Worm (Caenorhabditis elegans) whole organism, midembryonic: ENCODE measurements around the gene C16B8.2.

Experiments used
- T22C8.4 ChIP-seq: fragments of 200-800 bp; sonication (Bioruptor generic); IDR thresholded peaks from 2 replicates; pipeline ENCODE4 v1.3.6; 2022; ENCODE audit warnings: missing genetic modification characterization, missing compliant biosample characterization
- cog-1 ChIP-seq: sonication (generic microtip); optimal IDR thresholded peaks from 2 replicates; lab custom pipeline; 2016; ENCODE audit warnings: missing genetic modification characterization, missing compliant biosample characterization
- flt-1 ChIP-seq: fragments of 200-800 bp; sonication (Bioruptor generic); IDR thresholded peaks from 2 replicates; pipeline ENCODE4 v1.3.6; 2022; ENCODE audit warnings: missing genetic modification characterization, missing compliant biosample characterization
- klf-2 ChIP-seq: fragments of 200-800 bp; sonication (Bioruptor generic); conservative IDR thresholded peaks from 2 replicates; pipeline ENCODE4 v1.3.6; 2022; ENCODE audit warnings: missing genetic modification reagents, missing genetic modification characterization, missing compliant biosample characterization
- med-1 ChIP-seq: sonication (generic microtip); optimal IDR thresholded peaks from 2 replicates; lab custom pipeline; 2017; ENCODE audit warnings: missing genetic modification characterization, mild to moderate bottlenecking, missing compliant biosample characterization, antibody characterized with exemption, missing genetic modification reagents; ENCODE audit not compliant: insufficient read depth
- ref-1 ChIP-seq: fragments of 200-800 bp; sonication (Bioruptor generic); conservative IDR thresholded peaks from 2 replicates; pipeline ENCODE4 v1.3.6; 2022; ENCODE audit warnings: missing genetic modification reagents, missing genetic modification characterization, missing compliant biosample characterization
- tab-1 ChIP-seq: fragments of 200-800 bp; sonication (Bioruptor generic); IDR thresholded peaks from 2 replicates; pipeline ENCODE4 v1.3.6; 2022; ENCODE audit warnings: missing genetic modification characterization, missing compliant biosample characterization
- ztf-23 ChIP-seq: fragments of 200-800 bp; sonication (Bioruptor generic); IDR thresholded peaks from 2 replicates; pipeline ENCODE4 v1.3.6; 2022; ENCODE audit warnings: missing genetic modification reagents, missing genetic modification characterization, missing compliant biosample characterization
- ztf-29 ChIP-seq: fragments of 200-800 bp; sonication (Bioruptor generic); IDR thresholded peaks from 2 replicates; pipeline ENCODE4 v1.3.6; 2022; ENCODE audit warnings: missing genetic modification reagents, missing genetic modification characterization, missing compliant biosample characterization

The C16B8.2 gene

ce11 chrX:3952737-3953136, 13.5 kb downstream of the C16B8.2 start:
- TF ChIP-seq med-1 (GFP tag; lab: Kevin White, UChicago): no peak
- no peak for TF ChIP-seq klf-2 (GFP tag; lab: Robert Waterston, UW)
- no peak for TF ChIP-seq ztf-23
- no peak for TF ChIP-seq cog-1

- TF ChIP-seq ztf-23: no peak
- no peak for TF ChIP-seq flt-1 (GFP tag; lab: Robert Waterston, UW)
- TF ChIP-seq ref-1 (GFP tag; lab: Robert Waterston, UW): no peak
- no peak for TF ChIP-seq T22C8.4 (GFP tag; lab: Robert Waterston, UW)
- TF ChIP-seq med-1 (GFP tag; lab: Kevin White, UChicago): no peak
- TF ChIP-seq cog-1: no peak
- TF ChIP-seq ztf-29 (GFP tag; lab: Robert Waterston, UW): no peak
- TF ChIP-seq tab-1 (GFP tag; lab: Robert Waterston, UW): no peak
These were observed 16.5 kb downstream of the C16B8.2 start for ce11 chrX:3949763-3950162.

DNA sequence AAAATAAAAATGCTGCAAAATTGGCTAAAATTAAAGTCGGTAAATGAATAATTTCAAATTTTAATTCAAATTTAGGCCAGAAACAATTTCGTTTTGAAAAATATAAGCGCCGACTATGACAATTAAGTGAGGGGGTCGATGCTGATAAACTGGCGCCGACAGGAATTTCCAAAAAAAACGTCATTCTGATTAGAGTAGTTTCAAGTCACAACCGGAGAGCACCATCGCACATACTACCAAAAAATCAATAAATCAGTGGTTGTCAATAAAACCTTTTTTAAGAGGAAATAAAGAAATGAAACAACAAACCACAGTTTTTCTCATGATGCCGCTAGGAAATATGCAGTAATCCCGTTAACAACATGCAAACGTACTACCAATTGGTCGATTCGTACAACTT, 17.2 kb downstream of the C16B8.2 start:
- TF ChIP-seq med-1 (GFP tag; lab: Kevin White, UChicago): no peak
- TF ChIP-seq flt-1 (GFP tag; lab: Robert Waterston, UW): no peak
- TF ChIP-seq ztf-23: no peak
- no peak for TF ChIP-seq klf-2 (GFP tag; lab: Robert Waterston, UW)
- TF ChIP-seq tab-1 (GFP tag; lab: Robert Waterston, UW): no peak
- no peak for TF ChIP-seq ztf-29 (GFP tag; lab: Robert Waterston, UW)
- TF ChIP-seq ref-1 (GFP tag; lab: Robert Waterston, UW): no peak
- no peak for TF ChIP-seq cog-1
- TF ChIP-seq T22C8.4 (GFP tag; lab: Robert Waterston, UW): no peak

ce11 chrX:3945681-3946080, 20.6 kb downstream of the C16B8.2 start:
- 0 out of 2 replicates have a peak, but pooled peaks have one; percentile 34 for TF ChIP-seq klf-2 (GFP tag; lab: Robert Waterston, UW)
- TF ChIP-seq cog-1: peak; percentile 8
- TF ChIP-seq tab-1 (GFP tag; lab: Robert Waterston, UW): no peak

DNA sequence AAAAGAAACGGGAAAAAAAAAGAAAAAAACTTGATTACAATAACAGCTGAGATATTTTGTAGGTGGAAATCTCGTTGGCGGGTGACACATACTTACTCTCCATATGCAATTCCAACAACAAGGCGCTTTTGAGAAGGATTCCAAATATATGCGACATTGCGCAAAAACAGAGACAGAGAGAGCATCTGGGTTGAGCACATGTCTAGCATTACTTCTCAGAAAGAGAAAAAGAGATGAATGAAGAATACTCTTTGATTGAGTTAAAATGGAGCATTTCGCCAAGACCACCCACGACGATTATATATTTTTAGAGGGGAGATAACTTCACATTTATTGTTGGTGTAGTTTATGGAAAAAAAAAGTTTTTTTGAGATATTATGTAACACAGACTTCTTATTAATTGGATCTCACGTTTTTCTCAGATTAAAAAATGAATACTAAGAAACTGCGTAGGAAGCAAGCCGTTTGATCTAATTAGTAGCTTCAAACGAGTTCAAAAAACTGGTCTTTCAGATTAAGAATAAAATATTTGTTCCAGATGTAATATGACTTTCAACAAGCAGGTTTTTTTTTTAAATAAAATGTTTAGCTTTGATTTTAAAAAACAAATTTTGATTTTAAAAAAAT, 21.2 kb downstream of the C16B8.2 start:
- TF ChIP-seq ref-1 (GFP tag; lab: Robert Waterston, UW) (no peak), tab-1 (GFP tag; lab: Robert Waterston, UW) (no peak), ztf-23 (no peak), cog-1 (no peak), flt-1 (GFP tag; lab: Robert Waterston, UW) (no peak), T22C8.4 (GFP tag; lab: Robert Waterston, UW) (no peak), klf-2 (GFP tag; lab: Robert Waterston, UW) (no peak), ztf-29 (GFP tag; lab: Robert Waterston, UW) (no peak), med-1 (GFP tag; lab: Kevin White, UChicago) (no peak)

DNA sequence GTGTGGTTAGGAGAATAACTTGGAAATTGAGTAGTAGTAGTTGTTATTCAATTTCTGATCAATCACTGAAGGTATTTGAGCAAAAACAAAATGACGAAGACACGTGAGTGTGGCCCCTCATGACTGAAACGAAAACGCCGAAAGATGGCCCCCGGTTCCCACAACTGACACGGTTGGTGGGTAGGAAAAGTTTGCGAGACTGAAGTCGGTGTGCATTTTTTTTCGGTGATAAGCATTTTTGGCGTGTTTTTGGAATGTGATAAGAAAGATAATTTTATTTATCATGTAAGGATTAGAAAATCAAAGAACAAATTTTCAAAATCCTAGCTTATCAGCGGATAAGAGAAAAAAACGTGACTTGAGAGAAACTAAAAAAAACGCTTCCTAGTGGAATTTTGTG, 22.2 kb downstream of the C16B8.2 start:
- TF ChIP-seq tab-1 (GFP tag; lab: Robert Waterston, UW) (no peak), ref-1 (GFP tag; lab: Robert Waterston, UW) (no peak), ztf-23 (no peak), klf-2 (GFP tag; lab: Robert Waterston, UW) (no peak), T22C8.4 (GFP tag; lab: Robert Waterston, UW) (no peak), ztf-29 (GFP tag; lab: Robert Waterston, UW) (no peak), flt-1 (GFP tag; lab: Robert Waterston, UW) (no peak), cog-1 (no peak), med-1 (GFP tag; lab: Kevin White, UChicago) (no peak)

ce11 chrX:3943213-3943612, 23.0 kb downstream of the C16B8.2 start, which contains the start of gene ptp-4A2:
ptp-4A2 (minus strand) TSS chrX:3943313.
- no peak for TF ChIP-seq ref-1 (GFP tag; lab: Robert Waterston, UW)
- TF ChIP-seq ztf-29 (GFP tag; lab: Robert Waterston, UW): no peak
- TF ChIP-seq T22C8.4 (GFP tag; lab: Robert Waterston, UW): no peak
- TF ChIP-seq med-1 (GFP tag; lab: Kevin White, UChicago): no peak
- TF ChIP-seq flt-1 (GFP tag; lab: Robert Waterston, UW): no peak
- no peak for TF ChIP-seq ztf-23
- TF ChIP-seq tab-1 (GFP tag; lab: Robert Waterston, UW): no peak
- TF ChIP-seq cog-1: no peak
- no peak for TF ChIP-seq klf-2 (GFP tag; lab: Robert Waterston, UW)

DNA sequence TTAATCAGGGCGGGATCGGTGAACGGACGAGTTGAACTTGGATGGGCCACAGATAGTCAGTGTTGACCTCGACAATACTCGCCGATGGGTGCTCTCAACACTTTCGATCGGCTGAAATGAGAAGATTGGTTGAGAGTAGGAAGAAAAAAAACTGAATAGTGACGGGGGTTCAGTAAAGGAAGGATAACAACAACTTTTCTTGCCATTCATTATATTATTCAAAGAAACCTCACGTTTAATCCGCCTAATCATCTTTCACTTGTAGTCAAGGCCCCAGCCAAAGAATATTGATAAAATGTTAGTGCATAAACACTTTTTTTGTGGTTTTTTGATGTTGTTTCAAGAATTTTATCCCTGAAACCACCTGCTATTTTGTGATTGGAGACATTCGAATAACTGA, 24.0 kb downstream of the C16B8.2 start, which contains the start of gene T19D2.13:
Gene T19D2.13 (minus strand): TSS at position 101 of the 400 bp plus-strand sequence.
- TF ChIP-seq flt-1 (GFP tag; lab: Robert Waterston, UW): no peak
- TF ChIP-seq ref-1 (GFP tag; lab: Robert Waterston, UW): no peak
- TF ChIP-seq tab-1 (GFP tag; lab: Robert Waterston, UW): no peak
- TF ChIP-seq klf-2 (GFP tag; lab: Robert Waterston, UW): no peak
- no peak for TF ChIP-seq cog-1

- TF ChIP-seq ztf-23 (no peak), med-1 (GFP tag; lab: Kevin White, UChicago) (no peak)
These were observed 27.3 kb downstream of the C16B8.2 start, which contains the start of gene T19D2.3 for ce11 chrX:3938950-3939349. T19D2.3 (plus strand) TSS chrX:3939250.

- no peak for TF ChIP-seq cog-1
- TF ChIP-seq T22C8.4 (GFP tag; lab: Robert Waterston, UW): no peak
- no peak for TF ChIP-seq med-1 (GFP tag; lab: Kevin White, UChicago)
- TF ChIP-seq tab-1 (GFP tag; lab: Robert Waterston, UW): no peak
- TF ChIP-seq ztf-23: no peak
- TF ChIP-seq klf-2 (GFP tag; lab: Robert Waterston, UW): no peak
These were observed 28.3 kb downstream of the C16B8.2 start for ce11 chrX:3937884-3938283.
